Worm (Caenorhabditis elegans) whole organism, midembryonic: ENCODE data around the gene R04B5.1.

Experiments used
- T22C8.4 ChIP-seq: fragments of 200-800 bp; sonication (Bioruptor generic); IDR thresholded peaks from 2 replicates; pipeline ENCODE4 v1.3.6; 2022; ENCODE audit warnings: missing genetic modification characterization, missing compliant biosample characterization
- cog-1 ChIP-seq: sonication (generic microtip); optimal IDR thresholded peaks from 2 replicates; lab custom pipeline; 2016; ENCODE audit warnings: missing genetic modification characterization, missing compliant biosample characterization
- flt-1 ChIP-seq: fragments of 200-800 bp; sonication (Bioruptor generic); IDR thresholded peaks from 2 replicates; pipeline ENCODE4 v1.3.6; 2022; ENCODE audit warnings: missing genetic modification characterization, missing compliant biosample characterization
- klf-2 ChIP-seq: fragments of 200-800 bp; sonication (Bioruptor generic); conservative IDR thresholded peaks from 2 replicates; pipeline ENCODE4 v1.3.6; 2022; ENCODE audit warnings: missing genetic modification reagents, missing genetic modification characterization, missing compliant biosample characterization
- med-1 ChIP-seq: sonication (generic microtip); optimal IDR thresholded peaks from 2 replicates; lab custom pipeline; 2017; ENCODE audit warnings: missing genetic modification characterization, mild to moderate bottlenecking, missing compliant biosample characterization, antibody characterized with exemption, missing genetic modification reagents; ENCODE audit not compliant: insufficient read depth
- ref-1 ChIP-seq: fragments of 200-800 bp; sonication (Bioruptor generic); conservative IDR thresholded peaks from 2 replicates; pipeline ENCODE4 v1.3.6; 2022; ENCODE audit warnings: missing genetic modification reagents, missing genetic modification characterization, missing compliant biosample characterization
- ztf-23 ChIP-seq: fragments of 200-800 bp; sonication (Bioruptor generic); IDR thresholded peaks from 2 replicates; pipeline ENCODE4 v1.3.6; 2022; ENCODE audit warnings: missing genetic modification reagents, missing genetic modification characterization, missing compliant biosample characterization
- ztf-29 ChIP-seq: fragments of 200-800 bp; sonication (Bioruptor generic); IDR thresholded peaks from 2 replicates; pipeline ENCODE4 v1.3.6; 2022; ENCODE audit warnings: missing genetic modification reagents, missing genetic modification characterization, missing compliant biosample characterization

ce11 chrV:10104785-10105310, 26.7 kb upstream of the R04B5.1 start, which contains the start of gene ugt-17:
- TF ChIP-seq ztf-29 (GFP tag; lab: Robert Waterston, UW), result no peak
- TF ChIP-seq ztf-23 (GFP tag; lab: Robert Waterston, UW), result no peak
- no peak for TF ChIP-seq cog-1
- no peak for TF ChIP-seq ref-1
- TF ChIP-seq klf-2, result no peak
- TF ChIP-seq med-1, result no peak
- no peak for TF ChIP-seq flt-1 (GFP tag; lab: Robert Waterston, UW)
- TF ChIP-seq T22C8.4 (GFP tag; lab: Robert Waterston, UW), result no peak
